Fruit fly (Drosophila melanogaster): ENCODE measurements around the gene sty.

sty gene

dm6 chr3L:3414796-3415568 lies 9.8 kb downstream of the sty start (continued):
- no peak for TF ChIP-seq sc (optimal IDR thresholded peaks at IDR 0.05)
- TF ChIP-seq sc (GFP tag; optimal IDR thresholded peaks at IDR 0.05) = no peak
- peak; percentile 74 for TF ChIP-seq sug (tag; optimal IDR thresholded peaks at IDR 0.05)
- no peak for TF ChIP-seq CG16815 (GFP tag; optimal IDR thresholded peaks at IDR 0.05)
- no peak for TF ChIP-seq maf-S (GFP tag; optimal IDR thresholded peaks at IDR 0.05)
- TF ChIP-seq CG4404 (GFP tag; IDR thresholded peaks at IDR 0.05) = no peak
- TF ChIP-seq CG14050 (GFP tag; IDR thresholded peaks at IDR 0.05) = no peak
- no peak for TF ChIP-seq so (GFP tag; IDR thresholded peaks at IDR 0.05)
- TF ChIP-seq CG8281 (tag; optimal IDR thresholded peaks at IDR 0.05) = peak; percentile 61
- no peak for TF ChIP-seq NfI (GFP tag; optimal IDR thresholded peaks at IDR 0.05)
- TF ChIP-seq grau (tag; optimal IDR thresholded peaks at IDR 0.05) = no peak
- TF ChIP-seq ase (GFP tag; IDR thresholded peaks at IDR 0.05) = no peak
- no peak for TF ChIP-seq HmgZ (tag; optimal IDR thresholded peaks at IDR 0.05)

dm6 chr3L:3411699-3412098 lies 13.0 kb downstream of the sty start:
- TF ChIP-seq so (GFP tag; IDR thresholded peaks at IDR 0.05) (0 out of 3 replicates have a peak, but pooled peaks have one; percentile 8), MESR4 (GFP tag; optimal IDR thresholded peaks at IDR 0.05) (no peak), Gug (GFP tag; IDR thresholded peaks at IDR 0.05) (no peak), BEAF-32 (GFP tag; optimal IDR thresholded peaks at IDR 0.05) (peak; percentile 64), inv (GFP tag; IDR thresholded peaks at IDR 0.05; ENCODE audit: partially characterized antibody) (peak; percentile 52), CG34376 (GFP tag; optimal IDR thresholded peaks at IDR 0.05) (peak; percentile 21), CG33557 (GFP tag; optimal IDR thresholded peaks at IDR 0.05) (no peak), CG3163 (GFP tag; optimal IDR thresholded peaks at IDR 0.05) (peak; percentile 1), CG34422 (GFP tag; IDR thresholded peaks at IDR 0.05) (no peak), Fer2 (tag; optimal IDR thresholded peaks at IDR 0.05) (peak; percentile 14), CG3065 (GFP tag; optimal IDR thresholded peaks at IDR 0.05) (no peak), dati (GFP tag; IDR thresholded peaks at IDR 0.05) (no peak), CG10543 (GFP tag; optimal IDR thresholded peaks at IDR 0.05) (peak; percentile 79), Ptx1 (GFP tag; IDR thresholded peaks at IDR 0.05) (peak; percentile 38; the same call in 1 of the 2 replicates), CG7556 (GFP tag; optimal IDR thresholded peaks at IDR 0.05) (peak; percentile 59), CG18599 (GFP tag; optimal IDR thresholded peaks at IDR 0.05) (peak; percentile 80), dm (GFP tag; optimal IDR thresholded peaks at IDR 0.05) (no peak), Spps (tag; optimal IDR thresholded peaks at IDR 0.05) (no peak), gro (GFP tag; optimal IDR thresholded peaks at IDR 0.05) (peak; percentile 10), NFAT (GFP tag; IDR thresholded peaks at IDR 0.05) (no peak), CG17361 (GFP tag; IDR thresholded peaks at IDR 0.05) (0 out of 3 replicates have a peak, but pooled peaks have one; percentile 10), BtbVII (GFP tag; optimal IDR thresholded peaks at IDR 0.05) (peak; percentile 20), CG11247 (GFP tag; IDR thresholded peaks at IDR 0.05) (0 out of 2 replicates have a peak, but pooled peaks have one; percentile 36), Rx (GFP tag; IDR thresholded peaks at IDR 0.05) (no peak), CG17829 (tag; optimal IDR thresholded peaks at IDR 0.05) (peak; percentile 22), CG2120 (GFP tag; optimal IDR thresholded peaks at IDR 0.05) (peak; percentile 70), CG13296 (GFP tag; optimal IDR thresholded peaks at IDR 0.05) (peak; percentile 48), CG9727 (GFP tag; optimal IDR thresholded peaks at IDR 0.05) (peak; percentile 29), CG7372 (GFP tag; IDR thresholded peaks at IDR 0.05) (0 out of 2 replicates have a peak, but pooled peaks have one; percentile 8), CoRest (tag; optimal IDR thresholded peaks at IDR 0.05) (peak; percentile 29), dmrt99B (tag; optimal IDR thresholded peaks at IDR 0.05) (peak; percentile 35), fd64A (GFP tag; optimal IDR thresholded peaks at IDR 0.05) (no peak), Sox100B (GFP tag; optimal IDR thresholded peaks at IDR 0.05) (peak; percentile 8), CG8089 (GFP tag; optimal IDR thresholded peaks at IDR 0.05) (no peak), H2.0 (GFP tag; IDR thresholded peaks at IDR 0.05) (no peak), ems (GFP tag; optimal IDR thresholded peaks at IDR 0.05) (no peak), Trl (optimal IDR thresholded peaks at IDR 0.05) (no peak), Trl (GFP tag; optimal IDR thresholded peaks at IDR 0.05) (peak; percentile 4)
